Fruit fly (Drosophila melanogaster) whole organism, wandering third instar larva: Measurements from ENCODE around the gene CG44271.

Experiments used
- Abd-B ChIP-seq: fragments of >200 bp; optimal IDR thresholded peaks from 2 replicates; lab custom pipeline; 2017; ENCODE audit warnings: missing biosample characterization, missing genetic modification characterization
- CG32264 ChIP-seq: fragments of 200-800 bp; sonication (Bioruptor generic); optimal IDR thresholded peaks from 2 replicates; lab custom pipeline; 2016; ENCODE audit warnings: missing biosample characterization, missing genetic modification characterization
- CG9705 ChIP-seq: fragments of 200-800 bp; sonication (Bioruptor generic); optimal IDR thresholded peaks from 2 replicates; lab custom pipeline; 2018; ENCODE audit warnings: missing biosample characterization, mild to moderate bottlenecking, missing genetic modification characterization
- CrebA ChIP-seq: fragments of 200-800 bp; sonication (Bioruptor generic); optimal IDR thresholded peaks from 2 replicates; lab custom pipeline; 2016; ENCODE audit warnings: missing biosample characterization, mild to moderate bottlenecking, missing genetic modification characterization, borderline replicate concordance
- Dif ChIP-seq: fragments of 200-275, 200-300 bp; sonication (Bioruptor generic); optimal IDR thresholded peaks from 2 replicates; lab custom pipeline; 2018; ENCODE audit warnings: missing biosample characterization, missing genetic modification characterization; ENCODE audit not compliant: partially characterized antibody
- HLH106 ChIP-seq: fragments of 200-800 bp; optimal IDR thresholded peaks from 3 replicates; lab custom pipeline; 2019; ENCODE audit warnings: missing biosample characterization, mild to moderate bottlenecking, missing genetic modification characterization, moderate library complexity
- Hnf4 ChIP-seq: fragments of 200-800 bp; sonication (Bioruptor generic); optimal IDR thresholded peaks from 2 replicates; lab custom pipeline; 2016; ENCODE audit warnings: missing biosample characterization, mild to moderate bottlenecking, missing genetic modification characterization
- Hr83 ChIP-seq: fragments of 200-300 bp; sonication (Bioruptor generic); optimal IDR thresholded peaks from 2 replicates; lab custom pipeline; 2016; ENCODE audit warnings: missing biosample characterization, mild to moderate bottlenecking, missing genetic modification characterization, moderate library complexity; ENCODE audit not compliant: poor library complexity, severe bottlenecking
- Jra ChIP-seq: sonication (Bioruptor generic); optimal IDR thresholded peaks from 2 replicates; lab custom pipeline; 2016; ENCODE audit warnings: missing biosample characterization, missing genetic modification characterization
- Mio ChIP-seq: sonication (Bioruptor generic); optimal IDR thresholded peaks from 2 replicates; lab custom pipeline; 2016; ENCODE audit warnings: missing biosample characterization, missing genetic modification characterization
- Myc ChIP-seq: fragments of >200 bp; optimal IDR thresholded peaks from 2 replicates; lab custom pipeline; 2017
- OdsH ChIP-seq: fragments of 200-800 bp; sonication (Bioruptor generic); optimal IDR thresholded peaks from 2 replicates; lab custom pipeline; 2016; ENCODE audit warnings: missing biosample characterization, mild to moderate bottlenecking, missing genetic modification characterization
- Rel ChIP-seq, 2 experiments: fragments of 200-800 bp; sonication (Bioruptor generic) in 1 of 2; optimal IDR thresholded peaks; 2 replicates in 1 of 2; 3 replicates in 1 of 2; lab custom pipeline; 2016 to 2019; ENCODE audit warnings: mild to moderate bottlenecking in 2 of 2, missing biosample characterization in 2 of 2, missing genetic modification characterization in 2 of 2, moderate library complexity in 1 of 2
- Vsx2 ChIP-seq: fragments of 200-300, 225-300 bp; sonication (Bioruptor generic); optimal IDR thresholded peaks from 2 replicates; lab custom pipeline; 2018; ENCODE audit warnings: missing biosample characterization, missing genetic modification characterization; ENCODE audit not compliant: partially characterized antibody
- br ChIP-seq: fragments of 200-800 bp; sonication (Bioruptor generic); optimal IDR thresholded peaks from 2 replicates; lab custom pipeline; 2016; ENCODE audit warnings: missing biosample characterization, missing genetic modification characterization
- brk ChIP-seq: fragments of 200-800 bp; sonication (Bioruptor generic); optimal IDR thresholded peaks from 2 replicates; lab custom pipeline; 2016; ENCODE audit warnings: missing biosample characterization, mild to moderate bottlenecking, missing genetic modification characterization
- dl ChIP-seq, 2 experiments: fragments of 175-275, 200-275 bp in 1 of 2; fragments of 200-275 bp in 1 of 2; sonication (Bioruptor generic); optimal IDR thresholded peaks; lab custom pipeline; 2018; ENCODE audit warnings: mild to moderate bottlenecking in 2 of 2, missing biosample characterization in 2 of 2, missing genetic modification characterization in 2 of 2, moderate library complexity in 2 of 2; ENCODE audit not compliant: partially characterized antibody in 2 of 2, insufficient read depth in 1 of 2
- dmrt93B ChIP-seq: fragments of 200-800 bp; sonication (Bioruptor generic); optimal IDR thresholded peaks from 2 replicates; lab custom pipeline; 2018; ENCODE audit warnings: missing biosample characterization, mild to moderate bottlenecking, missing genetic modification characterization
- dsf ChIP-seq: sonication (Bioruptor generic); optimal IDR thresholded peaks from 2 replicates; lab custom pipeline; 2016; ENCODE audit warnings: missing biosample characterization, missing genetic modification characterization, borderline replicate concordance
- ey ChIP-seq: fragments of 200-800 bp; sonication (Bioruptor generic); optimal IDR thresholded peaks from 2 replicates; lab custom pipeline; 2016; ENCODE audit warnings: missing biosample characterization, missing genetic modification characterization
- h ChIP-seq: fragments of 200-800 bp; sonication (Bioruptor generic); optimal IDR thresholded peaks from 3 replicates; lab custom pipeline; 2016; ENCODE audit warnings: missing biosample characterization, mild to moderate bottlenecking, missing genetic modification characterization
- jim ChIP-seq: fragments of 175-275, 200-325 bp; sonication (Bioruptor generic); optimal IDR thresholded peaks from 2 replicates; lab custom pipeline; 2016; ENCODE audit warnings: missing biosample characterization, mild to moderate bottlenecking, missing genetic modification characterization
- lola ChIP-seq: fragments of >200 bp; optimal IDR thresholded peaks from 2 replicates; lab custom pipeline; 2017; ENCODE audit warnings: missing biosample characterization, missing genetic modification characterization
- psq ChIP-seq: fragments of 200-800 bp; sonication (Bioruptor generic); optimal IDR thresholded peaks from 3 replicates; lab custom pipeline; 2017; ENCODE audit warnings: missing biosample characterization, mild to moderate bottlenecking, missing genetic modification characterization, moderate library complexity
- rgr ChIP-seq: fragments of 200-800 bp; sonication (Bioruptor generic); optimal IDR thresholded peaks from 3 replicates; lab custom pipeline; 2016; ENCODE audit warnings: missing biosample characterization, mild to moderate bottlenecking, missing genetic modification characterization
- sage ChIP-seq: fragments of 200-800 bp; sonication (Bioruptor generic); optimal IDR thresholded peaks from 2 replicates; lab custom pipeline; 2016; ENCODE audit warnings: missing biosample characterization, mild to moderate bottlenecking, missing genetic modification characterization
- sv ChIP-seq: fragments of 200-800 bp; sonication (Bioruptor generic); optimal IDR thresholded peaks from 3 replicates; lab custom pipeline; 2016; ENCODE audit warnings: missing biosample characterization, missing genetic modification characterization
- usp ChIP-seq: fragments of >200 bp; optimal IDR thresholded peaks from 2 replicates; lab custom pipeline; 2017; ENCODE audit warnings: missing biosample characterization, missing genetic modification characterization
- woc ChIP-seq: sonication (Bioruptor generic); optimal IDR thresholded peaks from 2 replicates; lab custom pipeline; 2016; ENCODE audit warnings: missing biosample characterization, mild to moderate bottlenecking, missing genetic modification characterization

The CG44271 gene

DNA sequence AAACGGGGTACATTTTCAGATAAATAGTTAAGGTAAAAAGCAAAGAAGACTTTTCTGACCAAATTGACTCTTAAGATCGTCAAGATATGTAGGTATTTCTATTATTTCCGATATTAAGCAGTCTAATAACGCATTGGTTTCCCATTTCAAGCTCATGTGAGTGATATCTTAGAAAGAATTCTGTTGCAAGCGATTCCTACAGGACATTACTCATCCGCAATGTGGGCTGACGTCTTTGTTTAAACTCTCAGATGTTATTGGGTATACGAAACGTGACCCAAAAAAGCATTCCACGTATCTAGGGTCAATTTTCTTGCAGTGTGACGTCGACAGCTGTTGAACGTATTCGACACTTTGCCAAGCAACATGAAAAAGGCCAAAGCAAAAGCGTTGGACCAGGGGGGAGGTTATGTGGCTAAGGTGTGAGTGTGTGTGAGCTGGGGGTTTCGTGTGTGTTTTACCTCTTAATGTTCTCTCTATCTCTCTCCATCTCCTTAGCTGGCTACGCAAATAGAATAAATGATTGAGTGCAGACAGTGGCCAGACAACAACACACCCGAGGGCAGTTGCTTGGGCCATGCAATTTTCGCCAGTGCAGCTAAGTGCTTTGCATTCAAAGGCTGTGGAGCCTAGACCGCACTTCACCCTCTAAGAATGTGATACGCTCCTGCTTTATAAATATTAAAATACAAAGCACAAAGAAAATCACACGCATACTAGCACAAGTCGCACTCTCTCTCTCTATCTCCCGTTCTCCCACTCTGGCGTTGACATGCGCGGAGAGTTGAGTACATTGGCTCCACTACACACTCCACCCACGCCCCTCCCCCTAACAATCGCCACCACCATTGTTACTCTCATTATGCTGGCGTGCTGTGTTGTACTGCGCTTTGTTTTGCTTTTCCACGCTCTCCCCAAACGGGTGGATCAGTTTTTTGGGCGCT lies 39.6 kb upstream of the CG44271 start (continued):
- no peak for TF ChIP-seq Rel (GFP tag; optimal IDR thresholded peaks at IDR 0.05; lab: Kevin White, UChicago)
- TF ChIP-seq Rel (tag; optimal IDR thresholded peaks at IDR 0.05; lab: Kevin White, UChicago) = peak; percentile 89
- peak; percentile 63 for TF ChIP-seq dsf (GFP tag; lab: Kevin White, UChicago)
- TF ChIP-seq psq (GFP tag; lab: Kevin White, UChicago) = peak; percentile 89
- TF ChIP-seq brk (GFP tag; lab: Kevin White, UChicago) = peak; percentile 69
- TF ChIP-seq h (GFP tag; lab: Kevin White, UChicago) = peak; percentile 91
- TF ChIP-seq lola = no peak
- peak; percentile 78 for TF ChIP-seq Jra (GFP tag; lab: Kevin White, UChicago)
- TF ChIP-seq sv = peak; percentile 95
- TF ChIP-seq ey (GFP tag; lab: Kevin White, UChicago) = peak; percentile 94
- TF ChIP-seq jim (GFP tag; lab: Kevin White, UChicago) = peak; percentile 76
- TF ChIP-seq woc (GFP tag; lab: Kevin White, UChicago) = peak; percentile 95
- TF ChIP-seq CG9705 (GFP tag; lab: Kevin White, UChicago) = peak; percentile 89
- peak; percentile 93 for TF ChIP-seq dmrt93B (GFP tag; lab: Kevin White, UChicago)
- peak; percentile 67 for TF ChIP-seq Hr83
- TF ChIP-seq CrebA (GFP tag; lab: Kevin White, UChicago) = peak; percentile 42
- no peak for TF ChIP-seq usp (GFP tag; lab: Kevin White, UChicago)
- TF ChIP-seq Mio (GFP tag; lab: Kevin White, UChicago) = peak; percentile 1
- TF ChIP-seq Myc (lab: Kevin White, UChicago) = no peak
- TF ChIP-seq Dif (GFP tag; lab: Kevin White, UChicago) = peak; percentile 91
- TF ChIP-seq Hnf4 (GFP tag; lab: Kevin White, UChicago) = peak; percentile 82
- TF ChIP-seq CG32264 (GFP tag; lab: Kevin White, UChicago) = peak; percentile 73

- TF ChIP-seq Hnf4 (GFP tag; lab: Kevin White, UChicago) (no peak), usp (GFP tag; lab: Kevin White, UChicago) (no peak), Vsx2 (peak; percentile 76), dl (GFP tag; optimal IDR thresholded peaks at IDR 0.05; lab: Kevin White, UChicago; ENCODE audit: insufficient read depth in 1 of 2, partially characterized antibody in 2 of 2) (peak; percentile 93 to 94), Rel (GFP tag; optimal IDR thresholded peaks at IDR 0.05; lab: Kevin White, UChicago) (no peak), Rel (tag; optimal IDR thresholded peaks at IDR 0.05; lab: Kevin White, UChicago) (no peak), Abd-B (GFP tag; lab: Kevin White, UChicago) (no peak), sage (GFP tag; lab: Kevin White, UChicago) (no peak), Hr83 (peak; percentile 93), br (GFP tag; lab: Kevin White, UChicago) (no peak), OdsH (GFP tag; lab: Kevin White, UChicago) (no peak), Dif (GFP tag; lab: Kevin White, UChicago) (peak; percentile 95), rgr (GFP tag; lab: Kevin White, UChicago) (no peak), CrebA (GFP tag; lab: Kevin White, UChicago) (peak; percentile 38), woc (GFP tag; lab: Kevin White, UChicago) (no peak)
Observed at dm6 chr2L:6786674-6787028, 38.9 kb upstream of the CG44271 start, which contains the start of gene nrv1. nrv1 (minus strand) TSS chr2L:6786861.

- TF ChIP-seq CrebA (GFP tag; lab: Kevin White, UChicago) = no peak
Observed at dm6 chr2L:6785583-6785982, 37.9 kb upstream of the CG44271 start.

dm6 chr2L:6784235-6784634 lies 36.5 kb upstream of the CG44271 start:
- no peak for TF ChIP-seq ey (GFP tag; lab: Kevin White, UChicago)

- TF ChIP-seq Rel (GFP tag; optimal IDR thresholded peaks at IDR 0.05; lab: Kevin White, UChicago) (no peak), Rel (tag; optimal IDR thresholded peaks at IDR 0.05; lab: Kevin White, UChicago) (peak; percentile 97), Myc (lab: Kevin White, UChicago) (peak; percentile 0), HLH106 (tag; lab: Kevin White, UChicago) (no peak)
Observed at dm6 chr2L:6783395-6783794, 35.7 kb upstream of the CG44271 start.
